Fruit fly (Drosophila melanogaster) whole organism, embryonic: ENCODE results near the gene CG4210.

Source experiments
- Ada2b ChIP-seq: fragments of 200-800 bp; sonication (Bioruptor generic); IDR thresholded peaks from 2 replicates; pipeline ENCODE4 v1.3.6; 2022; ENCODE audit warnings: missing biosample characterization, missing genetic modification characterization
- Aef1 ChIP-seq: fragments of 200-800 bp; sonication (Bioruptor generic); IDR thresholded peaks from 3 replicates; pipeline ENCODE4 v1.3.6; 2022; ENCODE audit warnings: missing biosample characterization, missing genetic modification characterization
- CG10147 ChIP-seq: fragments of 200-800 bp; sonication (Bioruptor generic); optimal IDR thresholded peaks from 2 replicates; lab custom pipeline; 2019; ENCODE audit warnings: missing biosample characterization, mild to moderate bottlenecking, missing genetic modification characterization, moderate library complexity
- CG11085 ChIP-seq: fragments of 200-800 bp; sonication (Bioruptor generic); IDR thresholded peaks from 2 replicates; pipeline ENCODE4 v1.3.6; 2022; ENCODE audit warnings: missing biosample characterization, missing genetic modification characterization
- CG11504 ChIP-seq: fragments of 200-800 bp; sonication (Bioruptor generic); optimal IDR thresholded peaks from 3 replicates; lab custom pipeline; 2019; ENCODE audit warnings: missing biosample characterization, mild to moderate bottlenecking, missing genetic modification characterization, moderate library complexity
- CG11560 ChIP-seq: fragments of 200-800 bp; sonication (Bioruptor generic); IDR thresholded peaks from 3 replicates; pipeline ENCODE4 v1.3.6; 2022; ENCODE audit warnings: missing biosample characterization, missing genetic modification characterization
- CG12155 ChIP-seq: fragments of 200-800 bp; sonication (Bioruptor generic); optimal IDR thresholded peaks from 3 replicates; lab custom pipeline; 2016; ENCODE audit warnings: missing biosample characterization, missing genetic modification characterization
- CG12236 ChIP-seq: fragments of 200-800 bp; sonication (Bioruptor generic); optimal IDR thresholded peaks from 2 replicates; lab custom pipeline; 2016; ENCODE audit warnings: missing biosample characterization, missing genetic modification characterization
- CG12769 ChIP-seq: fragments of 200-800 bp; sonication (Bioruptor generic); optimal IDR thresholded peaks from 2 replicates; lab custom pipeline; 2019; ENCODE audit warnings: missing biosample characterization, mild to moderate bottlenecking, missing genetic modification characterization, moderate library complexity
- CG13287 ChIP-seq: fragments of 200-800 bp; sonication (Bioruptor generic); IDR thresholded peaks from 2 replicates; pipeline ENCODE4 v1.3.6; 2022; ENCODE audit warnings: missing biosample characterization, missing genetic modification characterization; ENCODE audit not compliant: partially characterized antibody
- CG1529 ChIP-seq: fragments of 200-800 bp; sonication (Bioruptor generic); optimal IDR thresholded peaks from 3 replicates; lab custom pipeline; 2018; ENCODE audit warnings: missing biosample characterization, missing genetic modification characterization
- CG17612 ChIP-seq: fragments of 200-800 bp; sonication (Bioruptor generic); IDR thresholded peaks from 2 replicates; pipeline ENCODE4 v1.3.6; 2022; ENCODE audit warnings: missing biosample characterization, missing genetic modification characterization
- CG1832 ChIP-seq: fragments of 200-800 bp; sonication (Bioruptor generic); optimal IDR thresholded peaks from 2 replicates; lab custom pipeline; 2017; ENCODE audit warnings: missing biosample characterization, mild to moderate bottlenecking, missing genetic modification characterization, inconsistent platforms
- CG30431 ChIP-seq: fragments of 200-800 bp; sonication (Bioruptor generic); optimal IDR thresholded peaks from 2 replicates; lab custom pipeline; 2017; ENCODE audit warnings: missing biosample characterization, missing genetic modification characterization
- CG3407 ChIP-seq: fragments of 200-800 bp; sonication (Bioruptor generic); optimal IDR thresholded peaks from 2 replicates; lab custom pipeline; 2018; ENCODE audit warnings: missing biosample characterization, mild to moderate bottlenecking, missing genetic modification characterization
- CG34224 ChIP-seq: fragments of 200-800 bp; sonication (Bioruptor generic); IDR thresholded peaks from 3 replicates; pipeline ENCODE4 v1.3.6; 2022; ENCODE audit warnings: missing biosample characterization, missing genetic modification characterization; ENCODE audit not compliant: partially characterized antibody
- CG3995 ChIP-seq: fragments of 200-800 bp; sonication (Bioruptor generic); optimal IDR thresholded peaks from 3 replicates; lab custom pipeline; 2016; ENCODE audit warnings: missing biosample characterization, missing genetic modification characterization
- CG43689 ChIP-seq: fragments of 200-800 bp; sonication (Bioruptor generic); IDR thresholded peaks from 2 replicates; pipeline ENCODE4 v1.3.6; 2022; ENCODE audit warnings: missing biosample characterization, missing genetic modification characterization
- CG4617 ChIP-seq: fragments of 200-800 bp; sonication (Bioruptor generic); optimal IDR thresholded peaks from 3 replicates; lab custom pipeline; 2016; ENCODE audit warnings: missing biosample characterization, missing genetic modification characterization, borderline replicate concordance
- CG6689 ChIP-seq: fragments of 200-800 bp; sonication (Bioruptor generic); IDR thresholded peaks from 2 replicates; pipeline ENCODE4 v1.3.6; 2022; ENCODE audit warnings: missing biosample characterization, missing genetic modification characterization
- CG6765 ChIP-seq: fragments of 200-800 bp; sonication (Bioruptor generic); optimal IDR thresholded peaks from 3 replicates; lab custom pipeline; 2017; ENCODE audit warnings: missing biosample characterization, mild to moderate bottlenecking, missing genetic modification characterization
- CG7271 ChIP-seq: fragments of 200-800 bp; sonication (Bioruptor generic); optimal IDR thresholded peaks from 2 replicates; lab custom pipeline; 2018; ENCODE audit warnings: missing biosample characterization, mild to moderate bottlenecking, missing genetic modification characterization, moderate library complexity
- CG7928 ChIP-seq: fragments of 200-800 bp; sonication (Bioruptor generic); optimal IDR thresholded peaks from 2 replicates; lab custom pipeline; 2017; ENCODE audit warnings: missing biosample characterization, mild to moderate bottlenecking, missing genetic modification characterization
- CG8765 ChIP-seq: fragments of 200-800 bp; sonication (Bioruptor generic); IDR thresholded peaks from 2 replicates; pipeline ENCODE4 v1.3.6; 2022; ENCODE audit warnings: missing biosample characterization, missing genetic modification characterization
- Deaf1 ChIP-seq: fragments of 200-800 bp; optimal IDR thresholded peaks from 3 replicates; lab custom pipeline; 2019; ENCODE audit warnings: missing biosample characterization, mild to moderate bottlenecking, missing genetic modification characterization, moderate library complexity
- Dek ChIP-seq: fragments of 200-800 bp; sonication (Bioruptor generic); optimal IDR thresholded peaks from 3 replicates; lab custom pipeline; 2019; ENCODE audit warnings: missing biosample characterization, mild to moderate bottlenecking, missing genetic modification characterization, moderate library complexity
- Ets97D ChIP-seq: fragments of 200-800 bp; sonication (Bioruptor generic); optimal IDR thresholded peaks from 3 replicates; lab custom pipeline; 2016; ENCODE audit warnings: missing biosample characterization, missing genetic modification characterization
- NfI ChIP-seq: fragments of 200-800 bp; sonication (Bioruptor generic); optimal IDR thresholded peaks from 3 replicates; lab custom pipeline; 2018; ENCODE audit warnings: missing biosample characterization, mild to moderate bottlenecking, missing genetic modification characterization, moderate library complexity
- Side ChIP-seq: fragments of 200-800 bp; sonication (Bioruptor generic); optimal IDR thresholded peaks from 2 replicates; lab custom pipeline; 2016; ENCODE audit warnings: missing biosample characterization, missing genetic modification characterization
- Sox100B ChIP-seq: fragments of 200-800 bp; sonication (Bioruptor generic); optimal IDR thresholded peaks from 3 replicates; lab custom pipeline; 2018; ENCODE audit warnings: missing biosample characterization, mild to moderate bottlenecking, missing genetic modification characterization
- az2 ChIP-seq: fragments of 200-800 bp; sonication (Bioruptor generic); optimal IDR thresholded peaks from 3 replicates; lab custom pipeline; 2016; ENCODE audit warnings: missing biosample characterization, missing genetic modification characterization
- bbx ChIP-seq: fragments of 200-800 bp; sonication (Bioruptor generic); IDR thresholded peaks from 2 replicates; pipeline ENCODE4 v1.3.6; 2022; ENCODE audit warnings: missing biosample characterization, missing genetic modification characterization; ENCODE audit not compliant: partially characterized antibody
- dati ChIP-seq: fragments of 200-800 bp; sonication (Bioruptor generic); IDR thresholded peaks from 2 replicates; pipeline ENCODE4 v1.3.6; 2022; ENCODE audit warnings: missing biosample characterization, missing genetic modification characterization
- exex ChIP-seq: fragments of 200-800 bp; sonication (Bioruptor generic); optimal IDR thresholded peaks from 4 replicates; lab custom pipeline; 2018; ENCODE audit warnings: missing biosample characterization, mild to moderate bottlenecking, missing genetic modification characterization, moderate library complexity
- eyg ChIP-seq: fragments of 200-800 bp; sonication (Bioruptor generic); optimal IDR thresholded peaks from 3 replicates; lab custom pipeline; 2016; ENCODE audit warnings: missing biosample characterization, missing genetic modification characterization
- gro ChIP-seq: fragments of 200-800 bp; sonication (Bioruptor generic); optimal IDR thresholded peaks from 2 replicates; lab custom pipeline; 2016; ENCODE audit warnings: missing biosample characterization, missing genetic modification characterization
- inv ChIP-seq: fragments of 200-800 bp; sonication (Bioruptor generic); IDR thresholded peaks from 2 replicates; pipeline ENCODE4 v1.3.6; 2022; ENCODE audit warnings: missing biosample characterization, missing genetic modification characterization; ENCODE audit not compliant: partially characterized antibody
- lmd ChIP-seq: fragments of 200-800 bp; sonication (Bioruptor generic); IDR thresholded peaks from 2 replicates; pipeline ENCODE4 v1.3.6; 2022; ENCODE audit warnings: missing biosample characterization, missing genetic modification characterization
- mirr ChIP-seq: fragments of 200-800 bp; sonication (Bioruptor generic); optimal IDR thresholded peaks from 3 replicates; lab custom pipeline; 2018; ENCODE audit warnings: missing biosample characterization, mild to moderate bottlenecking, missing genetic modification characterization
- pfk ChIP-seq: fragments of 200-800 bp; sonication (Bioruptor generic); optimal IDR thresholded peaks from 2 replicates; lab custom pipeline; 2018; ENCODE audit warnings: missing biosample characterization, mild to moderate bottlenecking, missing genetic modification characterization, moderate library complexity
- pita ChIP-seq: fragments of 200-800 bp; sonication (Bioruptor generic); optimal IDR thresholded peaks from 2 replicates; lab custom pipeline; 2017; ENCODE audit warnings: missing biosample characterization, mild to moderate bottlenecking, missing genetic modification characterization
- shn ChIP-seq: fragments of 200-800 bp; sonication (Bioruptor generic); optimal IDR thresholded peaks from 3 replicates; lab custom pipeline; 2016; ENCODE audit warnings: missing biosample characterization, missing genetic modification characterization
- sisA ChIP-seq: fragments of 200-800 bp; sonication (Bioruptor generic); IDR thresholded peaks from 2 replicates; pipeline ENCODE4 v1.3.6; 2022; ENCODE audit warnings: missing biosample characterization, missing genetic modification characterization
- slbo ChIP-seq: fragments of 200-800 bp; sonication (Bioruptor generic); IDR thresholded peaks from 2 replicates; pipeline ENCODE4 v1.3.6; 2022; ENCODE audit warnings: missing biosample characterization, missing genetic modification characterization
- sqz ChIP-seq: fragments of 200-800 bp; sonication (Bioruptor generic); optimal IDR thresholded peaks from 3 replicates; lab custom pipeline; 2018; ENCODE audit warnings: missing biosample characterization, mild to moderate bottlenecking, missing genetic modification characterization
- stwl ChIP-seq: fragments of 200-800 bp; sonication (Bioruptor generic); optimal IDR thresholded peaks from 3 replicates; lab custom pipeline; 2018; ENCODE audit warnings: missing biosample characterization, mild to moderate bottlenecking, missing genetic modification characterization, moderate library complexity
- tin ChIP-seq: fragments of 200-800 bp; sonication (Bioruptor generic); optimal IDR thresholded peaks from 3 replicates; lab custom pipeline; 2016; ENCODE audit warnings: missing biosample characterization, missing genetic modification characterization
- vnd ChIP-seq: fragments of 200-800 bp; sonication (Bioruptor generic); IDR thresholded peaks from 3 replicates; pipeline ENCODE4 v1.3.6; 2022; ENCODE audit warnings: missing biosample characterization, missing genetic modification characterization; ENCODE audit not compliant: partially characterized antibody

Gene CG4210

dm6 chr3R:15196134-15197034 is 17.4 kb upstream of the CG4210 start, which contains the start of the genes Kpc1 and CG42542 (continued):
- TF ChIP-seq CG3407 (GFP tag; lab: Kevin White, UChicago) (peak; percentile 9), Dek (tag; lab: Kevin White, UChicago) (peak; percentile 74), CG30431 (GFP tag; lab: Kevin White, UChicago) (peak; percentile 47), pfk (GFP tag; lab: Kevin White, UChicago) (no peak), sqz (no peak), Aef1 (GFP tag; lab: Robert Waterston, UW) (no peak), CG3995 (GFP tag; lab: Kevin White, UChicago) (peak; percentile 64), sisA (GFP tag; lab: Robert Waterston, UW) (peak; percentile 37; the same call in 1 of the 2 replicates), Sox100B (GFP tag; lab: Kevin White, UChicago) (no peak), CG8765 (GFP tag; lab: Robert Waterston, UW) (no peak; the same call in 1 of the 2 replicates), eyg (peak; percentile 24), CG34224 (GFP tag; lab: Robert Waterston, UW) (peak; percentile 92; the same call in 2 of the 3 replicates), tin (GFP tag; lab: Kevin White, UChicago) (peak; percentile 76), shn (GFP tag; lab: Kevin White, UChicago) (peak; percentile 70), CG1832 (GFP tag; lab: Kevin White, UChicago) (peak; percentile 67), Ada2b (peak; percentile 35; the same call in 1 of the 2 replicates), CG7271 (tag; lab: Kevin White, UChicago) (no peak), CG11504 (tag; lab: Kevin White, UChicago) (no peak), Ets97D (GFP tag; lab: Kevin White, UChicago) (peak; percentile 63), dati (GFP tag; lab: Robert Waterston, UW) (no peak), CG11085 (GFP tag; lab: Robert Waterston, UW) (no peak; the same call in 1 of the 2 replicates), CG12155 (GFP tag; lab: Kevin White, UChicago) (peak; percentile 74), CG7928 (no peak), CG10147 (GFP tag; lab: Kevin White, UChicago) (no peak), az2 (GFP tag; lab: Kevin White, UChicago) (peak; percentile 77), vnd (peak; percentile 89), CG13287 (peak; percentile 93), bbx (GFP tag; lab: Robert Waterston, UW) (peak; percentile 70), Deaf1 (no peak), CG43689 (no peak), CG4617 (GFP tag; lab: Kevin White, UChicago) (peak; percentile 83), NfI (peak; percentile 47), CG6765 (GFP tag; lab: Kevin White, UChicago) (peak; percentile 13), CG12769 (tag; lab: Kevin White, UChicago) (no peak), inv (GFP tag; lab: Robert Waterston, UW) (peak; percentile 90), Side (GFP tag; lab: Kevin White, UChicago) (peak; percentile 61), pita (no peak), CG17612 (no peak), CG11560 (tag; lab: Robert Waterston, UW) (no peak), gro (peak; percentile 86), lmd (GFP tag; lab: Robert Waterston, UW) (0 out of 2 replicates have a peak, but pooled peaks have one; percentile 35), CG1529 (GFP tag; lab: Kevin White, UChicago) (no peak), stwl (tag; lab: Kevin White, UChicago) (peak; percentile 87), CG6689 (peak; percentile 59), exex (tag; lab: Kevin White, UChicago) (peak; percentile 40), slbo (GFP tag; lab: Robert Waterston, UW) (peak; percentile 81), mirr (GFP tag; lab: Kevin White, UChicago) (peak; percentile 29), CG12236 (GFP tag; lab: Kevin White, UChicago) (peak; percentile 33)
